Fruit fly (Drosophila melanogaster) whole organism, adult: ENCODE results near the gene CG7653.

Experiments used
- CG11617 ChIP-seq: fragments of 200-800 bp; sonication (Bioruptor generic); optimal IDR thresholded peaks from 2 replicates; lab custom pipeline; 2017; ENCODE audit warnings: mild to moderate bottlenecking, missing biosample characterization, missing genetic modification reagents, missing genetic modification characterization
- CG12768 ChIP-seq: fragments of 200-800 bp; sonication (Bioruptor generic); optimal IDR thresholded peaks from 2 replicates; lab custom pipeline; 2017; ENCODE audit warnings: missing biosample characterization, missing genetic modification characterization, mild to moderate bottlenecking, moderate library complexity, missing genetic modification reagents
- CG14711 ChIP-seq: fragments of 200-800 bp; sonication (Bioruptor generic); optimal IDR thresholded peaks from 2 replicates; lab custom pipeline; 2018; ENCODE audit warnings: missing biosample characterization, mild to moderate bottlenecking, missing genetic modification characterization, moderate library complexity
- CG1620 ChIP-seq: fragments of 200-800 bp; sonication (Bioruptor generic); optimal IDR thresholded peaks from 2 replicates; lab custom pipeline; 2016; ENCODE audit warnings: missing biosample characterization, missing genetic modification characterization
- CG33017 ChIP-seq: fragments of 200-800 bp; sonication (Bioruptor generic); optimal IDR thresholded peaks from 2 replicates; lab custom pipeline; 2018; ENCODE audit warnings: missing biosample characterization, mild to moderate bottlenecking, missing genetic modification characterization, moderate library complexity
- CG5204 ChIP-seq: fragments of 200-800 bp; sonication (Bioruptor generic); optimal IDR thresholded peaks from 2 replicates; lab custom pipeline; 2016; ENCODE audit warnings: missing biosample characterization, missing genetic modification characterization
- CG7045 ChIP-seq: fragments of 200-800 bp; sonication (Bioruptor generic); optimal IDR thresholded peaks from 2 replicates; lab custom pipeline; 2017; ENCODE audit warnings: missing biosample characterization, mild to moderate bottlenecking, missing genetic modification characterization
- CG7101 ChIP-seq: fragments of 200-800 bp; sonication (Bioruptor generic); optimal IDR thresholded peaks from 2 replicates; lab custom pipeline; 2018; ENCODE audit warnings: missing biosample characterization, mild to moderate bottlenecking, missing genetic modification characterization, moderate library complexity
- Clk ChIP-seq: fragments of 200-800 bp; sonication (Bioruptor generic); optimal IDR thresholded peaks from 2 replicates; lab custom pipeline; 2017; ENCODE audit warnings: missing biosample characterization, missing genetic modification characterization
- Crg-1 ChIP-seq: fragments of 200-800 bp; sonication (Bioruptor generic); optimal IDR thresholded peaks from 2 replicates; lab custom pipeline; 2016; ENCODE audit warnings: missing biosample characterization, missing genetic modification characterization
- Hr96 ChIP-seq: fragments of 200-800 bp; sonication (Bioruptor generic); optimal IDR thresholded peaks from 2 replicates; lab custom pipeline; 2016; ENCODE audit warnings: missing biosample characterization, missing genetic modification characterization
- Mnt ChIP-seq: fragments of 200-800 bp; sonication (Bioruptor generic); optimal IDR thresholded peaks from 2 replicates; lab custom pipeline; 2016; ENCODE audit warnings: missing biosample characterization, mild to moderate bottlenecking, missing genetic modification characterization
- bab1 ChIP-seq: fragments of 200-800 bp; sonication (Bioruptor generic); optimal IDR thresholded peaks from 3 replicates; lab custom pipeline; 2019; ENCODE audit warnings: missing biosample characterization, mild to moderate bottlenecking, missing genetic modification characterization, moderate library complexity
- cic ChIP-seq: fragments of 200-800 bp; sonication (Bioruptor generic); optimal IDR thresholded peaks from 2 replicates; lab custom pipeline; 2017; ENCODE audit warnings: missing biosample characterization, mild to moderate bottlenecking, missing genetic modification characterization, moderate library complexity
- cnc ChIP-seq, 2 experiments: fragments of >200 bp; optimal IDR thresholded peaks; 2 replicates each; lab custom pipeline; 2017
- kay ChIP-seq: fragments of 200-800 bp; sonication (Bioruptor generic); peaks from one replicate; lab custom pipeline; 2016; ENCODE audit warnings: missing biosample characterization, missing genetic modification characterization, borderline replicate concordance
- ovo ChIP-seq: fragments of 200-800 bp; sonication (Bioruptor generic); optimal IDR thresholded peaks from 2 replicates; lab custom pipeline; 2016; ENCODE audit warnings: missing biosample characterization, missing genetic modification characterization
- pad ChIP-seq: fragments of 200-800 bp; sonication (Bioruptor generic); optimal IDR thresholded peaks from 3 replicates; lab custom pipeline; 2017; ENCODE audit warnings: missing biosample characterization, missing genetic modification characterization, mild to moderate bottlenecking, moderate library complexity, missing genetic modification reagents
- tj ChIP-seq: fragments of 200-800 bp; sonication (Bioruptor generic); optimal IDR thresholded peaks from 3 replicates; lab custom pipeline; 2017; ENCODE audit warnings: missing biosample characterization, mild to moderate bottlenecking, missing genetic modification characterization, moderate library complexity
- toe ChIP-seq: fragments of 200-800 bp; sonication (Bioruptor generic); optimal IDR thresholded peaks from 2 replicates; lab custom pipeline; 2016; ENCODE audit warnings: missing biosample characterization, missing genetic modification characterization

Gene CG7653

dm6 chr2L:15880056-15880455 lies at the start of gene CG7653:
CG7653 (minus strand) TSS chr2L:15880156.
- no peak for TF ChIP-seq CG1620 (GFP tag; lab: Kevin White, UChicago)
- no peak for TF ChIP-seq ovo (GFP tag; lab: Kevin White, UChicago)
- no peak for TF ChIP-seq CG33017 (tag; lab: Kevin White, UChicago)
- no peak for TF ChIP-seq Hr96 (GFP tag; lab: Kevin White, UChicago)
- TF ChIP-seq cic (GFP tag; lab: Kevin White, UChicago), result no peak
- no peak for TF ChIP-seq CG14711 (tag; lab: Kevin White, UChicago)
- no peak for TF ChIP-seq CG7045 (GFP tag; lab: Kevin White, UChicago)
- TF ChIP-seq Crg-1 (GFP tag; lab: Kevin White, UChicago), result no peak
- no peak for TF ChIP-seq CG12768 (GFP tag; lab: Kevin White, UChicago)
- TF ChIP-seq bab1 (GFP tag; lab: Kevin White, UChicago), result no peak
- no peak for TF ChIP-seq toe (GFP tag; lab: Kevin White, UChicago)
- no peak for TF ChIP-seq tj (GFP tag; lab: Kevin White, UChicago)
- no peak for TF ChIP-seq CG11617 (GFP tag; lab: Kevin White, UChicago)
- no peak for TF ChIP-seq kay

dm6 chr2L:15923095-15923494 lies 43.1 kb upstream of the CG7653 start, which contains the start of gene CG4793:
CG4793 (plus strand) TSS chr2L:15923395.
- TF ChIP-seq cic (GFP tag; lab: Kevin White, UChicago) (no peak), CG1620 (GFP tag; lab: Kevin White, UChicago) (no peak), toe (GFP tag; lab: Kevin White, UChicago) (no peak), CG12768 (GFP tag; lab: Kevin White, UChicago) (no peak), Clk (GFP tag; lab: Kevin White, UChicago) (no peak), Crg-1 (GFP tag; lab: Kevin White, UChicago) (no peak), CG11617 (GFP tag; lab: Kevin White, UChicago) (no peak), CG7045 (GFP tag; lab: Kevin White, UChicago) (no peak)

dm6 chr2L:15916588-15916987 lies 36.6 kb upstream of the CG7653 start, which contains the start of gene CG13244:
CG13244 (plus strand) TSS chr2L:15916888.
- TF ChIP-seq Mnt (GFP tag; lab: Kevin White, UChicago) (no peak), CG12768 (GFP tag; lab: Kevin White, UChicago) (no peak), CG7045 (GFP tag; lab: Kevin White, UChicago) (no peak), CG5204 (GFP tag; lab: Kevin White, UChicago) (no peak), cnc (optimal IDR thresholded peaks at IDR 0.05; lab: Kevin White, UChicago) (no peak)

- TF ChIP-seq CG7101 (no peak), cic (GFP tag; lab: Kevin White, UChicago) (peak; percentile 14), bab1 (GFP tag; lab: Kevin White, UChicago) (peak; percentile 36), CG14711 (tag; lab: Kevin White, UChicago) (no peak), tj (GFP tag; lab: Kevin White, UChicago) (peak; percentile 83)
These were observed 33.7 kb upstream of the CG7653 start for dm6 chr2L:15913674-15914037.

- TF ChIP-seq Crg-1 (GFP tag; lab: Kevin White, UChicago) (no peak), Hr96 (GFP tag; lab: Kevin White, UChicago) (no peak), toe (GFP tag; lab: Kevin White, UChicago) (peak; percentile 39), pad (GFP tag; lab: Kevin White, UChicago) (peak; percentile 71), tj (GFP tag; lab: Kevin White, UChicago) (no peak), cic (GFP tag; lab: Kevin White, UChicago) (peak; percentile 90), kay (peak; percentile 77), CG7101 (peak; percentile 49), bab1 (GFP tag; lab: Kevin White, UChicago) (no peak), CG14711 (tag; lab: Kevin White, UChicago) (peak; percentile 57), Mnt (GFP tag; lab: Kevin White, UChicago) (peak; percentile 93), Clk (GFP tag; lab: Kevin White, UChicago) (no peak), CG5204 (GFP tag; lab: Kevin White, UChicago) (no peak), cnc (optimal IDR thresholded peaks at IDR 0.05; lab: Kevin White, UChicago) (no peak), CG33017 (tag; lab: Kevin White, UChicago) (peak; percentile 51), CG12768 (GFP tag; lab: Kevin White, UChicago) (no peak), ovo (GFP tag; lab: Kevin White, UChicago) (peak; percentile 99), CG7045 (GFP tag; lab: Kevin White, UChicago) (peak; percentile 43), CG11617 (GFP tag; lab: Kevin White, UChicago) (peak; percentile 63), CG1620 (GFP tag; lab: Kevin White, UChicago) (no peak)
These were observed 33.1 kb upstream of the CG7653 start for dm6 chr2L:15912901-15913673.
